Fruit fly (Drosophila melanogaster): ENCODE measurements around the gene CG1136.

- no peak for TF ChIP-seq EcR (GFP tag; optimal IDR thresholded peaks at IDR 0.05)
- no peak for TF ChIP-seq pan (optimal IDR thresholded peaks at IDR 0.05)
- no peak for TF ChIP-seq psq (optimal IDR thresholded peaks at IDR 0.05)
Observed at dm6 chr3L:4003316-4003715, 43.1 kb upstream of the CG1136 start, which contains the start of gene CG14985.
